Worm (Caenorhabditis elegans) whole organism, L1 larva: ENCODE measurements around the gene F57C2.4.

Source experiments
- lin-14 ChIP-seq: fragments of 200-800 bp; sonication (Bioruptor generic); optimal IDR thresholded peaks from 2 replicates; lab custom pipeline; 2018; ENCODE audit warnings: mild to moderate bottlenecking, missing genetic modification characterization, moderate library complexity, missing compliant biosample characterization
- ztf-4 ChIP-seq: fragments of 150-350 bp; optimal IDR thresholded peaks from 2 replicates; lab custom pipeline; 2014; ENCODE audit warnings: missing biosample characterization, missing genetic modification characterization

DNA sequence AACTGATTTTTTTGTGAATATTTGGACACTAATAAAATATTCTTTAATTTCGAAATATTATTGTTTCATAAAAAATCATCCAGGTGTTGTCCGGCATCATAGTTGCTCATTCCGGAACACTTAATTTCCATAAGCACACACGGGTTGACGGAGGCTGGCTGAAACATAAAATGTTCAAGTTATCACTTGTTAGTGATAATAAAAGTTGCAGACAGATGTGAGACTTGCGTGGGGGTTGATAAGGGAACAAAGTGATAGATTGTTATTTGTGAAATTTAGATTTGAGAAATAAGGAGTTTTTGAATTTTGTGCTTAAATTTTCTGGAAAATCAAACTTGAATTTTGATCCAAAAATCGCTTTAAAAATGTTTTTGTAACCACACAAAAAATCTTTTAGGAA is 15.0 kb upstream of the F57C2.4 start:
- TF ChIP-seq lin-14 (GFP tag; lab: Kevin White, UChicago) (no peak), ztf-4 (tag; lab: Kevin White, UChicago) (no peak)
